Worm (Caenorhabditis elegans) whole organism, L4 larva: ENCODE results near the gene gst-1.
A peak's percentile ranks its signal among the peaks of the same experiment; 100 is the strongest.

Experiments used
- Y105C5A.15 ChIP-seq: fragments of 200-800 bp; sonication (Bioruptor generic); IDR thresholded peaks from 2 replicates; pipeline ENCODE4 v1.3.6; 2022; ENCODE audit warnings: missing genetic modification characterization, missing compliant biosample characterization
- aha-1 ChIP-seq: fragments of 150-350 bp; peaks from one replicate; lab custom pipeline; 2014; ENCODE audit warnings: missing biosample characterization, missing genetic modification characterization
- ama-1 ChIP-seq: fragments of 150-350 bp; optimal IDR thresholded peaks from 2 replicates; lab custom pipeline; 2014; ENCODE audit warnings: inconsistent platforms, mixed read lengths
- dmd-8 ChIP-seq: fragments of 200-800 bp; sonication (Bioruptor generic); IDR thresholded peaks from 2 replicates; pipeline ENCODE4 v1.3.6; 2022; ENCODE audit warnings: missing genetic modification characterization, missing compliant biosample characterization
- dve-1 ChIP-seq: sonication (generic microtip); optimal IDR thresholded peaks from 2 replicates; lab custom pipeline; 2017; ENCODE audit warnings: antibody characterized with exemption, mild to moderate bottlenecking, missing genetic modification characterization, missing compliant biosample characterization; ENCODE audit not compliant: insufficient read depth
- spr-1 ChIP-seq: sonication (generic microtip); optimal IDR thresholded peaks from 2 replicates; lab custom pipeline; 2016; ENCODE audit warnings: mild to moderate bottlenecking, missing genetic modification characterization, missing compliant biosample characterization

- TF ChIP-seq ama-1 (no peak), dmd-8 (GFP tag; lab: Robert Waterston, UW) (no peak), spr-1 (tag; lab: Kevin White, UChicago) (no peak), aha-1 (tag; lab: Kevin White, UChicago) (peak; percentile 69), dve-1 (no peak), Y105C5A.15 (no peak)
Observed at ce11 chrIII:9083118-9083517, 24.0 kb downstream of the gst-1 start.
